Fruit fly (Drosophila melanogaster) whole organism, embryonic: ENCODE measurements around the gene Nepl7.
A peak's percentile ranks its signal among the peaks of the same experiment; 100 is the strongest.

Experiments used
- Abd-B ChIP-seq: fragments of 200-800 bp; sonication (Bioruptor generic); optimal IDR thresholded peaks from 2 replicates; lab custom pipeline; 2018; ENCODE audit warnings: missing biosample characterization, mild to moderate bottlenecking, missing genetic modification characterization, moderate library complexity
- Adf1 ChIP-seq: fragments of 200-800 bp; sonication (Bioruptor generic); IDR thresholded peaks from 2 replicates; pipeline ENCODE4 v1.3.6; 2022; ENCODE audit warnings: missing biosample characterization, missing genetic modification characterization
- B-H2 ChIP-seq: fragments of 200-800 bp; sonication (Bioruptor generic); optimal IDR thresholded peaks from 2 replicates; lab custom pipeline; 2018; ENCODE audit warnings: missing biosample characterization, mild to moderate bottlenecking, missing genetic modification characterization
- C15 ChIP-seq: fragments of 200-800 bp; sonication (Bioruptor generic); IDR thresholded peaks from 3 replicates; pipeline ENCODE4 v1.3.6; 2022; ENCODE audit warnings: missing biosample characterization, missing genetic modification characterization
- CG11504 ChIP-seq: fragments of 200-800 bp; sonication (Bioruptor generic); optimal IDR thresholded peaks from 3 replicates; lab custom pipeline; 2019; ENCODE audit warnings: missing biosample characterization, mild to moderate bottlenecking, missing genetic modification characterization, moderate library complexity
- CG11560 ChIP-seq: fragments of 200-800 bp; sonication (Bioruptor generic); IDR thresholded peaks from 3 replicates; pipeline ENCODE4 v1.3.6; 2022; ENCODE audit warnings: missing biosample characterization, missing genetic modification characterization
- CG12155 ChIP-seq: fragments of 200-800 bp; sonication (Bioruptor generic); optimal IDR thresholded peaks from 3 replicates; lab custom pipeline; 2016; ENCODE audit warnings: missing biosample characterization, missing genetic modification characterization
- CG12219 ChIP-seq: fragments of 200-800 bp; sonication (Bioruptor generic); optimal IDR thresholded peaks from 3 replicates; lab custom pipeline; 2018; ENCODE audit warnings: missing biosample characterization, mild to moderate bottlenecking, missing genetic modification characterization
- CG12299 ChIP-seq: fragments of 200-800 bp; sonication (Bioruptor generic); optimal IDR thresholded peaks from 2 replicates; lab custom pipeline; 2018; ENCODE audit warnings: missing biosample characterization, mild to moderate bottlenecking, missing genetic modification characterization
- CG1233 ChIP-seq: fragments of 200-800 bp; sonication (Bioruptor generic); optimal IDR thresholded peaks from 4 replicates; lab custom pipeline; 2018; ENCODE audit warnings: missing biosample characterization, mild to moderate bottlenecking, missing genetic modification characterization
- CG14860 ChIP-seq: fragments of 200-800 bp; sonication (Bioruptor generic); IDR thresholded peaks from 3 replicates; pipeline ENCODE4 v1.3.6; 2022; ENCODE audit warnings: missing biosample characterization, missing genetic modification characterization; ENCODE audit not compliant: partially characterized antibody
- CG1647 ChIP-seq: fragments of 200-800 bp; sonication (Bioruptor generic); optimal IDR thresholded peaks from 3 replicates; lab custom pipeline; 2016; ENCODE audit warnings: missing biosample characterization, missing genetic modification characterization
- CG16863 ChIP-seq: fragments of 200-800 bp; sonication (Bioruptor generic); optimal IDR thresholded peaks from 3 replicates; lab custom pipeline; 2016; ENCODE audit warnings: missing biosample characterization, missing genetic modification characterization
- CG1792 ChIP-seq: fragments of 200-800 bp; sonication (Bioruptor generic); optimal IDR thresholded peaks from 2 replicates; lab custom pipeline; 2016; ENCODE audit warnings: missing biosample characterization, missing genetic modification characterization
- CG2120 ChIP-seq: fragments of 200-800 bp; sonication (Bioruptor generic); optimal IDR thresholded peaks from 3 replicates; lab custom pipeline; 2016; ENCODE audit warnings: missing biosample characterization, missing genetic modification characterization
- CG2712 ChIP-seq: fragments of 200-800 bp; optimal IDR thresholded peaks from 3 replicates; lab custom pipeline; 2019; ENCODE audit warnings: missing biosample characterization, mild to moderate bottlenecking, missing genetic modification characterization, moderate library complexity
- CG30431 ChIP-seq: fragments of 200-800 bp; sonication (Bioruptor generic); optimal IDR thresholded peaks from 2 replicates; lab custom pipeline; 2017; ENCODE audit warnings: missing biosample characterization, missing genetic modification characterization
- CG3065 ChIP-seq: fragments of 200-800 bp; sonication (Bioruptor generic); optimal IDR thresholded peaks from 2 replicates; lab custom pipeline; 2016; ENCODE audit warnings: missing biosample characterization, missing genetic modification characterization
- CG33213 ChIP-seq: fragments of 200-800 bp; sonication (Bioruptor generic); optimal IDR thresholded peaks from 3 replicates; lab custom pipeline; 2016; ENCODE audit warnings: missing biosample characterization, missing genetic modification characterization
- CG3407 ChIP-seq: fragments of 200-800 bp; sonication (Bioruptor generic); optimal IDR thresholded peaks from 2 replicates; lab custom pipeline; 2018; ENCODE audit warnings: missing biosample characterization, mild to moderate bottlenecking, missing genetic modification characterization
- CG5180 ChIP-seq: fragments of 200-800 bp; sonication (Bioruptor generic); optimal IDR thresholded peaks from 3 replicates; lab custom pipeline; 2017; ENCODE audit warnings: missing biosample characterization, missing genetic modification characterization, mild to moderate bottlenecking, moderate library complexity, missing genetic modification reagents
- CG6175 ChIP-seq: fragments of 200-800 bp; sonication (Bioruptor generic); IDR thresholded peaks from 3 replicates; pipeline ENCODE4 v1.3.6; 2022; ENCODE audit warnings: missing biosample characterization, missing genetic modification characterization
- CG7963 ChIP-seq: fragments of 200-800 bp; sonication (Bioruptor generic); IDR thresholded peaks from 3 replicates; pipeline ENCODE4 v1.3.6; 2022; ENCODE audit warnings: missing biosample characterization, missing genetic modification characterization; ENCODE audit not compliant: partially characterized antibody
- CG8281 ChIP-seq: fragments of 200-800 bp; sonication (Bioruptor generic); optimal IDR thresholded peaks from 2 replicates; lab custom pipeline; 2018; ENCODE audit warnings: missing biosample characterization, mild to moderate bottlenecking, missing genetic modification characterization, moderate library complexity
- CG8290 ChIP-seq, 3 experiments: fragments of 200-800 bp; sonication (Bioruptor generic); optimal IDR thresholded peaks; 2 replicates each; lab custom pipeline; 2016 to 2019; ENCODE audit warnings: missing biosample characterization in 3 of 3, missing genetic modification characterization in 3 of 3, mild to moderate bottlenecking in 2 of 3, moderate library complexity in 1 of 3
- CG9609 ChIP-seq: fragments of 200-800 bp; sonication (Bioruptor generic); optimal IDR thresholded peaks from 3 replicates; lab custom pipeline; 2016; ENCODE audit warnings: missing biosample characterization, missing genetic modification characterization
- CG9727 ChIP-seq: fragments of 200-800 bp; sonication (Bioruptor generic); optimal IDR thresholded peaks from 3 replicates; lab custom pipeline; 2017; ENCODE audit warnings: missing biosample characterization, mild to moderate bottlenecking, missing genetic modification characterization
- CG9876 ChIP-seq: fragments of 200-800 bp; sonication (Bioruptor generic); optimal IDR thresholded peaks from 2 replicates; lab custom pipeline; 2016; ENCODE audit warnings: missing biosample characterization, missing genetic modification characterization
- CTCF ChIP-seq: fragments of 200-800 bp; sonication (Bioruptor generic); optimal IDR thresholded peaks from 2 replicates; lab custom pipeline; 2017; ENCODE audit warnings: missing biosample characterization, mild to moderate bottlenecking, missing genetic modification characterization, moderate library complexity
- Fer3 ChIP-seq: fragments of 200-800 bp; sonication (Bioruptor generic); optimal IDR thresholded peaks from 2 replicates; lab custom pipeline; 2018; ENCODE audit warnings: missing biosample characterization, mild to moderate bottlenecking, missing genetic modification characterization, moderate library complexity
- MESR4 ChIP-seq: fragments of 200-800 bp; sonication (Bioruptor generic); optimal IDR thresholded peaks from 2 replicates; lab custom pipeline; 2018; ENCODE audit warnings: missing biosample characterization, mild to moderate bottlenecking, missing genetic modification characterization, moderate library complexity
- NC2β ChIP-seq: fragments of 200-800 bp; sonication (Bioruptor generic); optimal IDR thresholded peaks from 2 replicates; lab custom pipeline; 2016; ENCODE audit warnings: missing biosample characterization, missing genetic modification characterization
- Sry-δ ChIP-seq: fragments of 200-800 bp; sonication (Bioruptor generic); optimal IDR thresholded peaks from 2 replicates; lab custom pipeline; 2016; ENCODE audit warnings: missing biosample characterization, missing genetic modification characterization
- Tbp ChIP-seq: fragments of >200 bp; optimal IDR thresholded peaks from 2 replicates; lab custom pipeline; 2018; ENCODE audit warnings: missing biosample characterization, missing genetic modification characterization
- aop ChIP-seq: fragments of 200-800 bp; sonication (Bioruptor generic); IDR thresholded peaks from 2 replicates; pipeline ENCODE4 v1.3.6; 2022; ENCODE audit warnings: missing biosample characterization, missing genetic modification characterization
- ap ChIP-seq: fragments of 200-800 bp; sonication (Bioruptor generic); IDR thresholded peaks from 2 replicates; pipeline ENCODE4 v1.3.6; 2022; ENCODE audit warnings: missing biosample characterization, missing genetic modification characterization
- cas ChIP-seq: fragments of 200-800 bp; sonication (Bioruptor generic); IDR thresholded peaks from 2 replicates; pipeline ENCODE4 v1.3.6; 2022; ENCODE audit warnings: missing biosample characterization, missing genetic modification characterization
- cg ChIP-seq: fragments of 200-800 bp; sonication (Bioruptor generic); optimal IDR thresholded peaks from 3 replicates; lab custom pipeline; 2019; ENCODE audit warnings: missing biosample characterization, mild to moderate bottlenecking, missing genetic modification characterization, moderate library complexity
- crp ChIP-seq, 2 experiments: fragments of 200-800 bp; sonication (Bioruptor generic); optimal IDR thresholded peaks; 2 replicates in 1 of 2; 3 replicates in 1 of 2; lab custom pipeline; 2017; ENCODE audit warnings: missing biosample characterization in 2 of 2, missing genetic modification characterization in 2 of 2, mild to moderate bottlenecking in 1 of 2, moderate library complexity in 1 of 2
- ftz-f1 ChIP-seq: fragments of 200-800 bp; sonication (Bioruptor generic); optimal IDR thresholded peaks from 2 replicates; lab custom pipeline; 2016; ENCODE audit warnings: missing biosample characterization, missing genetic modification characterization
- gcm2 ChIP-seq: fragments of 200-800 bp; sonication (Bioruptor generic); optimal IDR thresholded peaks from 2 replicates; lab custom pipeline; 2016; ENCODE audit warnings: missing biosample characterization, missing genetic modification characterization
- ham ChIP-seq: fragments of 200-800 bp; sonication (Bioruptor generic); IDR thresholded peaks from 2 replicates; pipeline ENCODE4 v1.3.6; 2022; ENCODE audit warnings: missing biosample characterization, missing genetic modification characterization
- hb ChIP-seq: fragments of 200-800 bp; sonication (Bioruptor generic); IDR thresholded peaks from 3 replicates; pipeline ENCODE4 v1.3.6; 2022; ENCODE audit warnings: missing biosample characterization, missing genetic modification characterization; ENCODE audit not compliant: partially characterized antibody
- ken ChIP-seq: fragments of 200-800 bp; sonication (Bioruptor generic); IDR thresholded peaks from 3 replicates; pipeline ENCODE4 v1.3.6; 2022; ENCODE audit warnings: missing biosample characterization, missing genetic modification characterization
- klu ChIP-seq: fragments of 200-800 bp; sonication (Bioruptor generic); IDR thresholded peaks from 2 replicates; pipeline ENCODE4 v1.3.6; 2022; ENCODE audit warnings: missing biosample characterization, missing genetic modification characterization
- nom ChIP-seq: fragments of 200-800 bp; sonication (Bioruptor generic); optimal IDR thresholded peaks from 2 replicates; lab custom pipeline; 2017; ENCODE audit warnings: missing biosample characterization, missing genetic modification characterization, mild to moderate bottlenecking, moderate library complexity, missing genetic modification reagents
- pfk ChIP-seq: fragments of 200-800 bp; sonication (Bioruptor generic); optimal IDR thresholded peaks from 2 replicates; lab custom pipeline; 2018; ENCODE audit warnings: missing biosample characterization, mild to moderate bottlenecking, missing genetic modification characterization, moderate library complexity
- sisA ChIP-seq: fragments of 200-800 bp; sonication (Bioruptor generic); IDR thresholded peaks from 2 replicates; pipeline ENCODE4 v1.3.6; 2022; ENCODE audit warnings: missing biosample characterization, missing genetic modification characterization
- ttk ChIP-seq: fragments of 200-800 bp; sonication (Bioruptor generic); IDR thresholded peaks from 2 replicates; pipeline ENCODE4 v2.1.2; 2022; ENCODE audit warnings: missing biosample characterization, missing genetic modification characterization
- tx ChIP-seq: fragments of 200-800 bp; sonication (Bioruptor generic); optimal IDR thresholded peaks from 2 replicates; lab custom pipeline; 2016; ENCODE audit warnings: missing biosample characterization, missing genetic modification characterization
- zf30C ChIP-seq: fragments of 200-800 bp; sonication (Bioruptor generic); optimal IDR thresholded peaks from 3 replicates; lab custom pipeline; 2018; ENCODE audit warnings: missing biosample characterization, mild to moderate bottlenecking, missing genetic modification characterization

Nepl7 gene

DNA sequence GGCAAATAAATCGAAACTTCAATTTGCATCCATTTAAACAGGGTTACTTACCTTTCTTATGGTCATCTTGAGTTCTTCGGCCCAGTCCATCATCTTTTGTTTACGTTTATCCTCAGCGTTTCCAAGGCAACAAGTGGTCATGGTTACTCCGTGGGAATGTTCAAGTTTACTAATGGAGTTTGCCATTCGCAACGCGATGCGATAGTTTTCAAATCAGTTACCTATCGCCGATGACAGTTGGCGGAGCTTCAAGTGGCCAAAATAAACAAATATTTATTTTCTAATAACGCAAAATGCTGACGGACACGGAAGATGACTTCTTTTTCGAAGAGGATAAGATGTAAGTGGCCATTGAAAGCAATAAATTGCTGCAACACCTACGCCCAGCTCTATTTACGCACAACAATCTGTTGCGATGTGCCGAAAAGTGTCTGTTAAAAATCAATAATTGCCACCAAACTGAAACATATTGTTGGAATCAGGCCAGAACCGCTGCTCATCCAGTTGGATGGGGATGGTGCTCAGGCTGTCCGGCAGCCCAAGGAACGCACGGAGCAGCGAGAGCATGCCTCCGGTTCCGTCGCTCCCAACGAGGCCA, 25.4 kb upstream of the Nepl7 start, which contains the start of the genes IFT43 and PICK1 (continued):
- TF ChIP-seq CG33213 (GFP tag; lab: Kevin White, UChicago) = peak; percentile 6
- TF ChIP-seq klu (GFP tag; lab: Robert Waterston, UW) = no peak
- no peak for TF ChIP-seq sisA (GFP tag; lab: Robert Waterston, UW)
- peak; percentile 72; the same call in 2 of the 3 replicates for TF ChIP-seq hb
- no peak for TF ChIP-seq CG12219 (GFP tag; lab: Kevin White, UChicago)
- TF ChIP-seq gcm2 (GFP tag; lab: Kevin White, UChicago) = no peak
- TF ChIP-seq CG1792 (GFP tag; lab: Kevin White, UChicago) = no peak
- TF ChIP-seq ftz-f1 (GFP tag; lab: Kevin White, UChicago) = peak; percentile 55
- no peak for TF ChIP-seq CTCF (GFP tag; lab: Kevin White, UChicago)
- TF ChIP-seq Fer3 (tag; lab: Kevin White, UChicago) = no peak
- TF ChIP-seq NC2β (GFP tag; lab: Kevin White, UChicago) = no peak
- no peak for TF ChIP-seq CG9727
- TF ChIP-seq CG6175 (GFP tag; lab: Robert Waterston, UW) = no peak
- TF ChIP-seq C15 (GFP tag; lab: Robert Waterston, UW) = no peak
- TF ChIP-seq CG16863 (GFP tag; lab: Kevin White, UChicago) = no peak
- peak; percentile 72 for TF ChIP-seq CG14860
- TF ChIP-seq nom = no peak
- TF ChIP-seq CG9876 (GFP tag; lab: Kevin White, UChicago) = no peak
- no peak for TF ChIP-seq cas (GFP tag; lab: Robert Waterston, UW)
- no peak for TF ChIP-seq ham (GFP tag; lab: Robert Waterston, UW)
- no peak for TF ChIP-seq CG11504
- TF ChIP-seq tx (GFP tag; lab: Kevin White, UChicago) = no peak
- TF ChIP-seq CG8281 (tag; lab: Kevin White, UChicago) = no peak
- no peak for TF ChIP-seq CG30431
- no peak for TF ChIP-seq ken
- no peak for TF ChIP-seq B-H2 (GFP tag; lab: Kevin White, UChicago)
- no peak for TF ChIP-seq CG2120 (GFP tag; lab: Kevin White, UChicago)
- no peak for TF ChIP-seq cg (GFP tag; lab: Kevin White, UChicago)
- no peak for TF ChIP-seq ap
- no peak for TF ChIP-seq CG12155 (GFP tag; lab: Kevin White, UChicago)
- no peak for TF ChIP-seq ttk (GFP tag; lab: Robert Waterston, UW)
- no peak for TF ChIP-seq CG1647
- no peak for TF ChIP-seq CG12299
- TF ChIP-seq Adf1 (GFP tag; lab: Robert Waterston, UW) = no peak
- TF ChIP-seq CG8290 (GFP tag; optimal IDR thresholded peaks at IDR 0.05; lab: Kevin White, UChicago) = no peak
- TF ChIP-seq CG8290 (tag; optimal IDR thresholded peaks at IDR 0.05; lab: Kevin White, UChicago) = no peak
- peak; percentile 69; the same call in 2 of the 3 replicates for TF ChIP-seq CG7963 (GFP tag; lab: Robert Waterston, UW)
- TF ChIP-seq Abd-B (GFP tag; lab: Kevin White, UChicago) = no peak
- no peak for TF ChIP-seq CG11560 (tag; lab: Robert Waterston, UW)
- no peak for TF ChIP-seq CG9609 (GFP tag; lab: Kevin White, UChicago)
- TF ChIP-seq CG5180 = no peak
- peak; percentile 31 for TF ChIP-seq MESR4 (GFP tag; lab: Kevin White, UChicago)
- TF ChIP-seq aop (GFP tag; lab: Robert Waterston, UW) = no peak
- no peak for TF ChIP-seq CG3065
- TF ChIP-seq CG3407 (GFP tag; lab: Kevin White, UChicago) = no peak
- no peak for TF ChIP-seq crp (GFP tag; optimal IDR thresholded peaks at IDR 0.05; lab: Kevin White, UChicago)
- peak; percentile 64 for TF ChIP-seq Sry-δ (GFP tag; lab: Kevin White, UChicago)
- TF ChIP-seq pfk = no peak
- no peak for TF ChIP-seq CG1233 (GFP tag; lab: Kevin White, UChicago)
- no peak for TF ChIP-seq Tbp (GFP tag; lab: Kevin White, UChicago)
- no peak for TF ChIP-seq CG2712
- no peak for TF ChIP-seq zf30C (GFP tag; lab: Kevin White, UChicago)
